Worm (Caenorhabditis elegans): ENCODE results near the gene pcf-11.

pcf-11 gene

ce11 chrIII:5002231-5002630 is 22.5 kb upstream of the pcf-11 start, which contains the start of gene R144.10:
Gene R144.10 (minus strand): TSS chrIII:5002331.
- TF ChIP-seq pqm-1 (tag; optimal IDR thresholded peaks at IDR 0.05): no peak
- TF ChIP-seq nfya-1 (tag; optimal IDR thresholded peaks at IDR 0.05; ENCODE audit: insufficient read depth): no peak
- TF ChIP-seq nhr-25 (tag; optimal IDR thresholded peaks at IDR 0.05): no peak
- no peak for TF ChIP-seq elt-3 (tag; optimal IDR thresholded peaks at IDR 0.05)
- no peak for TF ChIP-seq fos-1 (tag; optimal IDR thresholded peaks at IDR 0.05)
- TF ChIP-seq egl-27 (tag; optimal IDR thresholded peaks at IDR 0.05): no peak
- no peak for TF ChIP-seq unc-62 (GFP tag; optimal IDR thresholded peaks at IDR 0.05)
- TF ChIP-seq lin-39 (tag; optimal IDR thresholded peaks at IDR 0.05): no peak

DNA sequence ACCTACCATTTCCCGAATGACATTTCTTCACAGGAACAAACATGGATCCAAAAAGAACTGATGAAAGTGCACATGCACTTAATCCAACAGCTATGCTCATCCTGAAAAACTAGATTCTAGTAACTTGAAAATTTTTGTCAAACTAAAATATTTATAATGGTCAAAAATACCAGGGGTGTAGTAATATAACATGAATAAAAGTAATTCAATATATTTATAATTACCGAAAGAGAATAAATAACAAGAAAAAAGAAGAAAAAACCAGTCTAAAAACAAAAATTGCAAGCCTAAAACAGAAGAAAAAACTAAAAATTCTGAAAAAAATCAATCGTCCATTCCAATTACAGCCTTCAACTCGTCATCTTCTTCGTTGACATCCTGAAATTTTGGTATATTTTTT is 20.1 kb upstream of the pcf-11 start, which contains the start of gene R144.6:
R144.6 (minus strand) TSS at position 101 of the 400 bp plus-strand sequence.
- TF ChIP-seq lsy-12 (tag; optimal IDR thresholded peaks at IDR 0.05) (no peak), aly-2 (tag; optimal IDR thresholded peaks at IDR 0.05) (no peak), tbx-2 (tag; optimal IDR thresholded peaks at IDR 0.05) (no peak), ztf-4 (tag; optimal IDR thresholded peaks at IDR 0.05) (no peak), ceh-16 (tag; optimal IDR thresholded peaks at IDR 0.05) (no peak), ztf-11 (tag; optimal IDR thresholded peaks at IDR 0.05) (no peak), nhr-77 (tag; optimal IDR thresholded peaks at IDR 0.05) (no peak), nhr-43 (tag; optimal IDR thresholded peaks at IDR 0.05; ENCODE audit: poor library complexity, severe bottlenecking) (no peak), sea-2 (GFP tag; optimal IDR thresholded peaks at IDR 0.05) (no peak), ceh-28 (tag; optimal IDR thresholded peaks at IDR 0.05) (no peak)

- TF ChIP-seq unc-62 (GFP tag; optimal IDR thresholded peaks at IDR 0.05) (no peak), ama-1 (optimal IDR thresholded peaks at IDR 0.05) (no peak), fkh-10 (GFP tag; optimal IDR thresholded peaks at IDR 0.05) (no peak), nhr-43 (tag; optimal IDR thresholded peaks at IDR 0.05; ENCODE audit: poor library complexity, severe bottlenecking) (no peak), elt-3 (tag; optimal IDR thresholded peaks at IDR 0.05) (no peak), ceh-28 (tag; optimal IDR thresholded peaks at IDR 0.05) (no peak), R02D3.7 (tag; optimal IDR thresholded peaks at IDR 0.05) (no peak), egl-5 (tag; optimal IDR thresholded peaks at IDR 0.05) (no peak), ceh-16 (tag; optimal IDR thresholded peaks at IDR 0.05) (no peak), sea-2 (GFP tag; optimal IDR thresholded peaks at IDR 0.05) (no peak), nhr-237 (tag; optimal IDR thresholded peaks at IDR 0.05) (no peak), egl-27 (tag; optimal IDR thresholded peaks at IDR 0.05) (no peak), nhr-11 (tag; optimal IDR thresholded peaks at IDR 0.05) (no peak), nhr-76 (tag; optimal IDR thresholded peaks at IDR 0.05) (no peak), nhr-77 (tag; optimal IDR thresholded peaks at IDR 0.05) (no peak)
Measured at ce11 chrIII:5006881-5007280, 17.8 kb upstream of the pcf-11 start, which contains the start of gene R144.12. Gene R144.12 (minus strand): TSS chrIII:5006981.

DNA sequence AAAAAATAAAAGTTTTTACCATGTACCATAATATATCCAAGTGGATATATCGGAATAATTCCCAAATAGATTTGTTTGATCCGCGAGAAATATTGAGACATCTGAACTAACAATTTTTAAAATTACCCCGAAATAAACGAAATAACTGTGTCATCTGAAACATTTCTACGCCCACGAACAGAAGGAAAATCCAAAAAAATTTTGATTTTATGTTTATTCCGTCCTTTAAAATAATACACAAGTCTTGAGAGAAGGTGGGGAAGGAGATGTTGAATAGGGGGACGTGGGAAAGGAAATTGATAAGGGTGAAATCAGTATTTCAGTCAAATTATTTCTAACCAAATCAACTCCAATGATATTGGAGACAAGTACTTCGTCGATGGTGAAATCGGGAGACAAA is 16.0 kb upstream of the pcf-11 start, which contains the start of gene R144.11:
R144.11 (minus strand) TSS at position 101 of the 400 bp plus-strand sequence.
- no peak for TF ChIP-seq ztf-11 (tag; optimal IDR thresholded peaks at IDR 0.05)
- TF ChIP-seq elt-3 (tag; optimal IDR thresholded peaks at IDR 0.05): no peak
- TF ChIP-seq mml-1 (tag; optimal IDR thresholded peaks at IDR 0.05): no peak
- TF ChIP-seq ceh-28 (tag; optimal IDR thresholded peaks at IDR 0.05): no peak
- no peak for TF ChIP-seq nhr-25 (tag; optimal IDR thresholded peaks at IDR 0.05)
- TF ChIP-seq egl-27 (tag; optimal IDR thresholded peaks at IDR 0.05): no peak
- no peak for TF ChIP-seq fkh-2 (tag; optimal IDR thresholded peaks at IDR 0.05)
- TF ChIP-seq aly-2 (tag; optimal IDR thresholded peaks at IDR 0.05): no peak
- no peak for TF ChIP-seq elt-1 (tag; optimal IDR thresholded peaks at IDR 0.05)
- no peak for TF ChIP-seq lsy-12 (tag; optimal IDR thresholded peaks at IDR 0.05)
- no peak for TF ChIP-seq zag-1 (tag; optimal IDR thresholded peaks at IDR 0.05)

ce11 chrIII:5010723-5011122 is 14.0 kb upstream of the pcf-11 start:
- no peak for TF ChIP-seq elt-2 (tag; optimal IDR thresholded peaks at IDR 0.05)
- no peak for TF ChIP-seq elt-1 (tag; optimal IDR thresholded peaks at IDR 0.05)
- no peak for TF ChIP-seq snpc-4 (tag; optimal IDR thresholded peaks at IDR 0.05)
- no peak for TF ChIP-seq nhr-67 (tag; optimal IDR thresholded peaks at IDR 0.05)
- TF ChIP-seq ztf-4 (tag; optimal IDR thresholded peaks at IDR 0.05): no peak
- no peak for TF ChIP-seq elt-3 (tag; optimal IDR thresholded peaks at IDR 0.05)
- no peak for TF ChIP-seq nhr-25 (tag; optimal IDR thresholded peaks at IDR 0.05)
- TF ChIP-seq ceh-28 (tag; optimal IDR thresholded peaks at IDR 0.05): no peak
- no peak for TF ChIP-seq nhr-11 (tag; optimal IDR thresholded peaks at IDR 0.05)
- TF ChIP-seq zag-1 (tag; optimal IDR thresholded peaks at IDR 0.05): no peak
- TF ChIP-seq daf-12 (tag; optimal IDR thresholded peaks at IDR 0.05): no peak
- TF ChIP-seq nfya-1 (tag; optimal IDR thresholded peaks at IDR 0.05; ENCODE audit: insufficient read depth): no peak
- TF ChIP-seq mdl-1 (tag; optimal IDR thresholded peaks at IDR 0.05): no peak
- no peak for TF ChIP-seq skn-1 (tag; optimal IDR thresholded peaks at IDR 0.05)
- no peak for TF ChIP-seq sea-2 (GFP tag; optimal IDR thresholded peaks at IDR 0.05)
- TF ChIP-seq egl-27 (tag; optimal IDR thresholded peaks at IDR 0.05): no peak
- TF ChIP-seq lsy-12 (tag; optimal IDR thresholded peaks at IDR 0.05): no peak
- no peak for TF ChIP-seq egl-5 (tag; optimal IDR thresholded peaks at IDR 0.05)

Measured in whole organism, L3 larva.